Worm (Caenorhabditis elegans): ENCODE results near the gene F10A3.11.

The F10A3.11 gene

DNA sequence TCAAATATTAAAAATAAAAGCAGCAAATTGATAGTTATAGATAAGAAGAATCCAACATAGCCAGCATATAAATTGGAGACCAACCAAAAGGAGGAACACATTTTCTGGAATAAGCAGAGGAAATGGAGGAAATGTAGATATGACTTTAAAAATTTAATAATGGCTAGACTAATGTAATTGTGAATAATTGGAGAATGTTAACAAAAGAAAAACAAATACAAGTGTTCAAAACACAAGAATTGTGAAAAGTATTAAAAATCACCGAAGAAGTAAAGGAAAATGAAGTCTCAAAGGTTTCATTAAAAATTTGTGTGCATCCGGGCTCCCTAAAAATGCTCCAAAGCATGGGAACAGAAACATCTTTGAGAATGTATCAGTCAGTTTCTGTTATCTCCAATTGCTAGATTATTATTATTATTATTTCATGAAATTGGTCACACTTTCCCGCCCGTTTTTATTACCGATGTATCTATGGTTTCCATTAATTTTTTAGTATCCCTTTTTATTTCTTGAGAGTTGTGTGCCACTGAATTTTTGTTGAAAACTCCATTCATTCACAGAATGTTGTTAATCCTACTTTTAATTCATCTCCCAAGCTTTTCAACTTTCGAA, at the start of gene F10A3.11, which contains the start of gene str-109:
F10A3.11 (plus strand) TSS at position 562 of the 612 bp plus-strand sequence.
str-109 (minus strand) TSS at position 101 of the 612 bp plus-strand sequence.
- no peak for TF ChIP-seq W03F9.2 (tag; optimal IDR thresholded peaks at IDR 0.05)
- TF ChIP-seq him-1 (tag; optimal IDR thresholded peaks at IDR 0.05): no peak
- no peak for TF ChIP-seq dao-5 (tag; optimal IDR thresholded peaks at IDR 0.05)

ce11 chrV:16114237-16114636, 48.2 kb upstream of the F10A3.11 start, which contains the start of gene srxa-16:
Gene srxa-16 (minus strand): TSS chrV:16114337.
- TF ChIP-seq him-1 (tag; optimal IDR thresholded peaks at IDR 0.05) (no peak), dao-5 (tag; optimal IDR thresholded peaks at IDR 0.05) (no peak), W03F9.2 (tag; optimal IDR thresholded peaks at IDR 0.05) (no peak)

- no peak for TF ChIP-seq dao-5 (tag; optimal IDR thresholded peaks at IDR 0.05)
- no peak for TF ChIP-seq him-1 (tag; optimal IDR thresholded peaks at IDR 0.05)
- TF ChIP-seq W03F9.2 (tag; optimal IDR thresholded peaks at IDR 0.05): no peak
Measured at ce11 chrV:16115381-16115780, 47.1 kb upstream of the F10A3.11 start, which contains the start of gene str-25. Gene str-25 (plus strand): TSS chrV:16115681.

DNA sequence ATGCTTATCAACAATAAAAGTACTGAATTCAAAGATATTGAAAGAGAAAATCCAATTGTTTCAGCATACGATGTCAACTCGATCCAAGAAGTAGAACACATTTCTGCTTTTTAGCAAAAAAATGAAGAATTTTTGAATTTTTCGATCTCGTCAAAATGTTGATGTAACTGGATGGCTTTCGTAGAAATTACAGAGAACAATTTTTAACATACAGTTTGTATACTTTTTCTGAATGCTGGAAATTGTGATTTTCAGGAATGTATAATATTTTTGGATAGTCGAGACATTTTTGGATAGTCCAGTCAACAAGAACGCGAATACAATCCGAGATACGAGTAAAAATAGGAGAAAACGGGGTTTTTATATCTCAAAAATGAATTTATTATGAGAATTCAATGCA, 43.9 kb upstream of the F10A3.11 start, which contains the start of gene str-103:
str-103 (minus strand) TSS at position 101 of the 400 bp plus-strand sequence.
- TF ChIP-seq him-1 (tag; optimal IDR thresholded peaks at IDR 0.05): no peak
- TF ChIP-seq dao-5 (tag; optimal IDR thresholded peaks at IDR 0.05): no peak

- no peak for TF ChIP-seq W03F9.2 (tag; optimal IDR thresholded peaks at IDR 0.05)
- TF ChIP-seq dao-5 (tag; optimal IDR thresholded peaks at IDR 0.05): no peak
- no peak for TF ChIP-seq him-1 (tag; optimal IDR thresholded peaks at IDR 0.05)
Measured at ce11 chrV:16120499-16120898, 42.0 kb upstream of the F10A3.11 start.

- TF ChIP-seq him-1 (tag; optimal IDR thresholded peaks at IDR 0.05) (no peak), dao-5 (tag; optimal IDR thresholded peaks at IDR 0.05) (no peak), W03F9.2 (tag; optimal IDR thresholded peaks at IDR 0.05) (no peak)
Measured at ce11 chrV:16120922-16121321, 41.6 kb upstream of the F10A3.11 start, which contains the start of gene skr-3. Gene skr-3 (plus strand): TSS chrV:16121084.

- TF ChIP-seq dao-5 (tag; optimal IDR thresholded peaks at IDR 0.05) (no peak), W03F9.2 (tag; optimal IDR thresholded peaks at IDR 0.05) (no peak), him-1 (tag; optimal IDR thresholded peaks at IDR 0.05) (no peak)
Measured at ce11 chrV:16121451-16121850, 41.0 kb upstream of the F10A3.11 start.

DNA sequence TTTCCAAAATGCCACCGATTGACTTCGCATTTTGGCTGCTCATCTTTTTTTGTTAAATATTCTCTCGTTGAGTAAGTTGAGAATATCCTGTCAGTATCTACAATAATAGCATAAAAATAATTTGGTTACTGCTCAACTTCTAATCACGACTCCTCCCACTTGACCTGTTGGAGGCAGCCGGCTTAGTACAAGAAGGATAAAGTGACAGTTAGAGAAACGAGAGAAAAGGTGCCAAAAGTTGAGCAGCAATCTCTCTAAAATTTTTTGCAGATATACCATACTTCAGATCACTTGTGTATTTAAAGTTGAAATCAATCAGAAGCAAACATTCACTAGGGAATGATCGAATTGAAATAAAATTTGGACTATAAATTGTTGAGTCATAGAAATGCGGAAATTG, 37.7 kb upstream of the F10A3.11 start, which contains the start of gene nhr-111:
nhr-111 (minus strand) TSS at position 101 of the 400 bp plus-strand sequence.
- TF ChIP-seq him-1 (tag; optimal IDR thresholded peaks at IDR 0.05): no peak
- no peak for TF ChIP-seq dao-5 (tag; optimal IDR thresholded peaks at IDR 0.05)
- TF ChIP-seq W03F9.2 (tag; optimal IDR thresholded peaks at IDR 0.05): no peak

DNA sequence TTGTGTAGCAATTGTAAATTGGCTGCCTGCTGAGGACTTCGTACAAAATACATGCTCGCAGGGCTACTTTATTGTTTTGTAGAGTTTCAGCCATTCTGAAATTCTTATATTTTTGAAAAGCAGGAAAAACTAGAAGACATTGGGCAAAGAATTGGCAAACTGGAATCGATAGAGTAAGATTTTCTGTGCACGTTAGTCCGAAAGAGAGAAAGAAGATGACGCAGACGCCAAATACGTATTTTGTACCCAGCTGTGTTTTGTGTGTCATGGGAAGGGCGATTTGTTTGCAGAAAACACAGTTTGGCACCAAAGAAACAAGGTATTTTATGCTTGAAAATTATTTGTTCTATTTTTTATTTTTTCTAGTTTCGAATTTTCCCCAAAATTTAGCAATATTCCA, 35.1 kb upstream of the F10A3.11 start, which contains the start of gene fbxa-143:
fbxa-143 (minus strand) TSS at position 101 of the 400 bp plus-strand sequence.
- TF ChIP-seq dao-5 (tag; optimal IDR thresholded peaks at IDR 0.05): no peak
- TF ChIP-seq him-1 (tag; optimal IDR thresholded peaks at IDR 0.05): no peak
- no peak for TF ChIP-seq W03F9.2 (tag; optimal IDR thresholded peaks at IDR 0.05)

DNA sequence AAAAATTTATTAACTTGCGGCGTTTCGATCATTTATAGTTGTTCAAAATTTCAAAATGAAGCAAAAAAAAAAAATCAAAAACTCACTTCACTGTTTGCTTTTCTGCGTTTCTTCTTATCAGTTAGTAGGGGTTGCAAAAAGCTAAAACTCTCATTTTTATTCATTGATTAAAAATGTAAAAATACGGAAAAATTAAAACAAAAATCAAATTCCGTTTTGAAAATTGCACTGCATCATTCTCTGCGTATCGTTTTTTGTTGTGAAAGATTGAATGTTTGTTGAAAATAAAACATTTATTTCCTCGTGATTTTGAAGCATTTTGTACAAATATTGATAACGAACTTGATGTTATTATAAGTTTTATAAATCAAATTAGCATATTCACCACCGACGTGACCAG, 33.4 kb upstream of the F10A3.11 start:
- TF ChIP-seq dao-5 (tag; optimal IDR thresholded peaks at IDR 0.05) (no peak), W03F9.2 (tag; optimal IDR thresholded peaks at IDR 0.05) (no peak), him-1 (tag; optimal IDR thresholded peaks at IDR 0.05) (no peak)

DNA sequence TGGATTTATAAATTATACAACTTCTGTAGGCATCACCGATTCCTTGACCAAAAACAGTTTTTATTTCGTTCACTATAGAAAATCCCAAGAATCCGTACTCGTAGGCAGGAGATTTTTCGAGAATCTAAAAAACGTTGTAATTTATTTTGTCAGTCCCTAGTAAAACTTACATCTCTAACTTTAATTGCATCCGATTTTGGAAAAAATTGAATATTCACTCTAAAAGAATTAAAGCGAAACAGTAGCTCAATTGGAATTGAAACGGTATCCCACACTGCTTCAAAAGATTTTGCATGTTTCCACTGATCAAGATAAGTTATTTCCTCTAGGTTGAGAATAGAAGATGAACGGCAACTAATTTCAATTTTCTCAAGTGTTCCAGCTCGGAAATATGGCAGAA, 31.2 kb upstream of the F10A3.11 start, which contains the start of gene fbxa-142:
fbxa-142 (minus strand) TSS at position 101 of the 400 bp plus-strand sequence.
- no peak for TF ChIP-seq him-1 (tag; optimal IDR thresholded peaks at IDR 0.05)
- TF ChIP-seq W03F9.2 (tag; optimal IDR thresholded peaks at IDR 0.05): no peak
- TF ChIP-seq dao-5 (tag; optimal IDR thresholded peaks at IDR 0.05): no peak

- TF ChIP-seq dao-5 (tag; optimal IDR thresholded peaks at IDR 0.05): no peak
- no peak for TF ChIP-seq him-1 (tag; optimal IDR thresholded peaks at IDR 0.05)
- TF ChIP-seq W03F9.2 (tag; optimal IDR thresholded peaks at IDR 0.05): no peak
Measured at ce11 chrV:16132215-16132614, 30.3 kb upstream of the F10A3.11 start.

DNA sequence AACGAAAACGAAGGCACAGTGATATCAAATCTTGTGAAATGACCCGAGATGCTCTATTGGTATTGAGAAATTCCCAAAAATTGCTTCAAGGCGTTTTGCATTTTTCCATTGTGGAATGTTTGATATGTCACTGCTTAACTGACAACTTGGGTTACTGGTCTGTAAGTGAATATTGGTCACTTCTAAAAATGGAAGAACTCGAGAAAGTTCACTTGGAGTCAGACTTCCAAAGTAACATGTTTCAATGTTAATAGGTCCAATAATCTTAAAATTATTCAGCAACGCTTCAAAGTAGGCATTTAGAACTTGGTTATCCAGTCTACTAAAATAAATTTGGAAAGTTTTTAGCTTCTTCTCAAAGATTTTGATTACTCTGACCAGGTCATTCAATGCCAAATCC, 29.8 kb upstream of the F10A3.11 start, which contains the start of gene fbxa-144:
fbxa-144 (minus strand) TSS at position 101 of the 400 bp plus-strand sequence.
- TF ChIP-seq dao-5 (tag; optimal IDR thresholded peaks at IDR 0.05) (no peak), him-1 (tag; optimal IDR thresholded peaks at IDR 0.05) (no peak)

DNA sequence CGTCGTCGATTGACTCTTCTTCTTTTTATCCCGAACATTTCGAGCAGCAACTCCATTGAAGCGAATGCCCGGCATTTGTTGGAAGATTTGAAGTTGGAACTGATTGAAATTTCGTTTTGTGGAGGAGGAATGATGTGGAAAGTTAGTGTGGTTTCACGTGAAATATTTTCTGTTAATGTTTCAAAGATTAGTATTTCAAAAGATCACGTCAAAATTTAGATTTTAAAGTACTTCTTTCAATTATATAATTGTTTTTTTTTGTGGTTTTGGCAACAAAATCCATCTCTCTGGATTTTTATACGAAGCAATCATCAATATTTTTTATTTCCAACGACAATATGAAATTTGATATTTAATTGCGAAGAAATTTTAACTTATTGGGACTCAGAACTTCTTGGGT, 25.4 kb upstream of the F10A3.11 start, which contains the start of gene F44G3.7:
F44G3.7 (minus strand) TSS at position 101 of the 400 bp plus-strand sequence.
- TF ChIP-seq W03F9.2 (tag; optimal IDR thresholded peaks at IDR 0.05) (no peak), dao-5 (tag; optimal IDR thresholded peaks at IDR 0.05) (no peak), him-1 (tag; optimal IDR thresholded peaks at IDR 0.05) (no peak)

Measured in whole organism, L4/young adult.